Worm (Caenorhabditis elegans) whole organism, L1 larva: ENCODE results near the gene srt-22.

Experiments
- aly-2 ChIP-seq: fragments of 150-350 bp; optimal IDR thresholded peaks from 2 replicates; lab custom pipeline; 2014; ENCODE audit warnings: missing biosample characterization, missing genetic modification characterization
- blmp-1 ChIP-seq: fragments of 150-350 bp; optimal IDR thresholded peaks from 2 replicates; lab custom pipeline; 2014; ENCODE audit warnings: missing biosample characterization, missing genetic modification characterization
- fkh-10 ChIP-seq: sonication (generic microtip); optimal IDR thresholded peaks from 2 replicates; lab custom pipeline; 2017; ENCODE audit warnings: missing biosample characterization, missing genetic modification reagents, missing genetic modification characterization
- grh-1 ChIP-seq: fragments of 200-800 bp; sonication (Bioruptor generic); IDR thresholded peaks from 2 replicates; pipeline ENCODE4 v1.3.6; 2022; ENCODE audit warnings: missing genetic modification reagents, missing genetic modification characterization, missing compliant biosample characterization
- nhr-11 ChIP-seq: fragments of 150-350 bp; optimal IDR thresholded peaks from 2 replicates; lab custom pipeline; 2014; ENCODE audit warnings: missing biosample characterization, missing genetic modification characterization
- nhr-77 ChIP-seq: fragments of 150-350 bp; optimal IDR thresholded peaks from 2 replicates; lab custom pipeline; 2014; ENCODE audit warnings: missing biosample characterization, missing genetic modification characterization
- sox-4 ChIP-seq: sonication (generic microtip); optimal IDR thresholded peaks from 2 replicates; lab custom pipeline; 2016; ENCODE audit warnings: missing genetic modification characterization, missing compliant biosample characterization
- zip-4 ChIP-seq: fragments of 200-800 bp; sonication (Bioruptor generic); optimal IDR thresholded peaks from 2 replicates; lab custom pipeline; 2018; ENCODE audit warnings: mild to moderate bottlenecking, missing genetic modification characterization, moderate library complexity, missing compliant biosample characterization

DNA sequence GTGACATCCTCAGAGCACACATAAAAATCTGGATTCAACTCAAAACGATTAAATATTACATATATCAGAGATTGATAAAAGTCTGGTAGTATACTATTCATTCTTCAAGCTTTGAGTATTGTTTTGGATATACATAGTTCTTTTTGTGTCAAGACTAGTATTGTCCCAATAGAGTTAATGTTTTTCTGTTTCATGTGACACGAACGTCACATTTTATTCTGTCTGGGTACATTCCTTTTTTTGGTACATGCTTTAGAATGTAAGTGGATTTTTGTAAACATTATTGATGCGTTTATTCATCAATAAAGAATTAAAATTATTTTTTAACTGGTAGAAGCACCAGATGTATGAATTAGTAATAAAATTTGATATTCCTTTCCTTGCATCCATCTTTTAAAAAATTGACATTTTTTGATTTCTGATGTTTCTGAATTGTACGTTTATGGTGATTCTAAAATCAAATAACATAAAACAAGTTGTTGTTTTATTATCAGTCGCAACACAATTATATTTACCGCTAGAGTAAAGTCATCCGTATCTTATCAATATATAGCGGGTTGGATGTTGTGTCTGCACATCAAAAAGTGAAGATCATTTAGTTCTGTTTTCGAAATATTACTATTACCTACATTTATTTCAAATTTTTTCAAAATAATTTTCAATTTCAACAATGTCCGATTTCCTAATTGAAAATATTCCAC is at the start of gene srt-22, which contains the start of gene nhr-246:
- TF ChIP-seq zip-4 (no peak), blmp-1 (tag; lab: Kevin White, UChicago) (no peak), aly-2 (no peak), nhr-11 (no peak), fkh-10 (no peak), nhr-77 (tag; lab: Kevin White, UChicago) (no peak), sox-4 (no peak), grh-1 (GFP tag; lab: Robert Waterston, UW) (no peak)
